Worm (Caenorhabditis elegans) whole organism, mixed stage, embryonic: ENCODE results near the gene rpb-6.

Experiments used
- M03D4.4 ChIP-seq: sonication (generic microtip); optimal IDR thresholded peaks from 2 replicates; lab custom pipeline; 2017; ENCODE audit warnings: mild to moderate bottlenecking, missing genetic modification characterization, missing compliant biosample characterization
- bed-3 ChIP-seq: fragments of 200-800 bp; sonication (Bioruptor generic); optimal IDR thresholded peaks from 3 replicates; lab custom pipeline; 2018; ENCODE audit warnings: mild to moderate bottlenecking, missing genetic modification characterization, moderate library complexity, missing compliant biosample characterization
- blmp-1 ChIP-seq: fragments of 150-350 bp; optimal IDR thresholded peaks from 2 replicates; lab custom pipeline; 2014; ENCODE audit warnings: missing biosample characterization, missing genetic modification characterization
- ceh-39 ChIP-seq: fragments of 150-350 bp; optimal IDR thresholded peaks from 2 replicates; lab custom pipeline; 2014; ENCODE audit warnings: missing biosample characterization, missing genetic modification characterization
- ceh-43 ChIP-seq: fragments of 200-800 bp; sonication (Bioruptor generic); optimal IDR thresholded peaks from 2 replicates; lab custom pipeline; 2018; ENCODE audit warnings: mild to moderate bottlenecking, missing genetic modification characterization, moderate library complexity, missing compliant biosample characterization
- ces-1 ChIP-seq: fragments of 150-350 bp; optimal IDR thresholded peaks from 2 replicates; lab custom pipeline; 2014; ENCODE audit warnings: missing biosample characterization, missing genetic modification reagents, missing genetic modification characterization
- cnd-1 ChIP-seq: fragments of 200-800 bp; sonication (Bioruptor generic); optimal IDR thresholded peaks from 2 replicates; lab custom pipeline; 2018; ENCODE audit warnings: mild to moderate bottlenecking, missing genetic modification characterization, missing compliant biosample characterization
- elt-3 ChIP-seq: fragments of 150-350 bp; optimal IDR thresholded peaks from 2 replicates; lab custom pipeline; 2014; ENCODE audit warnings: missing biosample characterization, missing genetic modification characterization
- flh-1 ChIP-seq: fragments of 200-800 bp; sonication (Bioruptor generic); optimal IDR thresholded peaks from 2 replicates; lab custom pipeline; 2018; ENCODE audit warnings: mild to moderate bottlenecking, missing genetic modification characterization, moderate library complexity, missing compliant biosample characterization
- ham-2 ChIP-seq: fragments of 200-800 bp; sonication (Bioruptor generic); optimal IDR thresholded peaks from 2 replicates; lab custom pipeline; 2018; ENCODE audit warnings: mild to moderate bottlenecking, missing genetic modification characterization, missing compliant biosample characterization
- hlh-1 ChIP-seq: fragments of 150-350 bp; optimal IDR thresholded peaks from 2 replicates; lab custom pipeline; 2014; ENCODE audit warnings: missing biosample characterization, missing genetic modification reagents, missing genetic modification characterization
- mab-5 ChIP-seq: fragments of 150-350 bp; optimal IDR thresholded peaks from 2 replicates; lab custom pipeline; 2014; ENCODE audit warnings: missing biosample characterization, missing genetic modification characterization
- mep-1 ChIP-seq: fragments of 150-350 bp; optimal IDR thresholded peaks from 2 replicates; lab custom pipeline; 2017; ENCODE audit warnings: missing biosample characterization, missing genetic modification reagents, missing genetic modification characterization, inconsistent platforms
- mls-2 ChIP-seq: sonication (generic microtip); optimal IDR thresholded peaks from 2 replicates; lab custom pipeline; 2016; ENCODE audit warnings: mild to moderate bottlenecking, missing genetic modification characterization, moderate library complexity, missing compliant biosample characterization
- nhr-12 ChIP-seq: fragments of 150-350 bp; optimal IDR thresholded peaks from 2 replicates; lab custom pipeline; 2014; ENCODE audit warnings: missing biosample characterization, missing genetic modification characterization
- nhr-2 ChIP-seq: fragments of 150-350 bp; optimal IDR thresholded peaks from 2 replicates; lab custom pipeline; 2014; ENCODE audit warnings: missing biosample characterization, missing genetic modification characterization
- nhr-28 ChIP-seq: fragments of 150-350 bp; optimal IDR thresholded peaks from 2 replicates; lab custom pipeline; 2014; ENCODE audit warnings: missing biosample characterization, missing genetic modification characterization
- nhr-76 ChIP-seq: sonication (generic microtip); optimal IDR thresholded peaks from 2 replicates; lab custom pipeline; 2017; ENCODE audit warnings: missing biosample characterization, missing genetic modification characterization
- pha-4 ChIP-seq: fragments of 150-350 bp; optimal IDR thresholded peaks from 2 replicates; lab custom pipeline; 2018; ENCODE audit warnings: missing biosample characterization, missing genetic modification reagents, missing genetic modification characterization
- sem-2 ChIP-seq: fragments of 200-800 bp; sonication (Bioruptor generic); optimal IDR thresholded peaks from 2 replicates; lab custom pipeline; 2018; ENCODE audit warnings: mild to moderate bottlenecking, missing genetic modification characterization, missing compliant biosample characterization
- snpc-4 ChIP-seq: fragments of 150-350 bp; optimal IDR thresholded peaks from 2 replicates; lab custom pipeline; 2014; ENCODE audit warnings: missing biosample characterization, missing genetic modification characterization
- tbx-8 ChIP-seq: fragments of 200-800 bp; sonication (Bioruptor generic); optimal IDR thresholded peaks from 2 replicates; lab custom pipeline; 2018; ENCODE audit warnings: mild to moderate bottlenecking, missing genetic modification characterization, moderate library complexity, missing compliant biosample characterization
- unc-39 ChIP-seq: fragments of 150-350 bp; optimal IDR thresholded peaks from 2 replicates; lab custom pipeline; 2014; ENCODE audit warnings: missing biosample characterization, missing genetic modification characterization
- unc-62 ChIP-seq: fragments of 150-350 bp; optimal IDR thresholded peaks from 2 replicates; lab custom pipeline; 2014; ENCODE audit warnings: missing biosample characterization, missing genetic modification reagents, missing genetic modification characterization
- zip-8 ChIP-seq: fragments of 150-350 bp; optimal IDR thresholded peaks from 2 replicates; lab custom pipeline; 2014; ENCODE audit warnings: missing biosample characterization, missing genetic modification characterization
- ztf-11 ChIP-seq: fragments of 150-350 bp; optimal IDR thresholded peaks from 2 replicates; lab custom pipeline; 2014; ENCODE audit warnings: missing biosample characterization, missing genetic modification characterization

rpb-6 gene

DNA sequence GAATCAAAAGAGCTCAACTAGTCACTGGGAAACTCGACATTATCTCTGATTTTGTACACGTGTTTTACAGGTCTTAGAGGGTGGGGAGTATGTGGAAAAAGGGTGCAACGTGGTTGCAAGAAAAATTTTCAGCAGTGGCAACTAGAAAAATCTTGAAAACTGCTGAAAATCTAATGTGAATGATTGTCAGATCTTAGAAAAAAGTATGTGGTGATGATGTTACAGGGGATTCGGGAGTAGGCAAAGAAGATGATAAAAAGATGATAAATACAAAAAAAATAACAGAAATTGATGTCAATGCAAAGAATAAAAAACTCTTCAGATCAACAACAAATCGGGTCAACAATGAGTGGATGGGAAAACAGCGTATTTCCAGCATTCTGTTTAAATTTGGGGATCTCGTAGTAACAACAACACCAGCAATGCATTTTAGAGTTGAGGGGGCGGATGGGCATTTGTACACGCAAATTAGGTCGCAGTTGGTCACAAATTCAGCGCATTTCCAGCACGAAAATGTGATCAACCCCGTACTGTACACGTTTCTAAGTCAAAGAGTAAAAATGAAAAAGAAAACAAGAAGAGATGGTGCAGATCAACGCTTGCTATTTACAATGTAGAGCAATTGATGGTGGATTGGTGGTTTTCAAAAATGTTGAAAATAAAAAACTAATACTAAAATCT lies 35.6 kb upstream of the rpb-6 start:
- TF ChIP-seq nhr-76 (tag; lab: Kevin White, UChicago): no peak
- no peak for TF ChIP-seq blmp-1 (tag; lab: Kevin White, UChicago)
- TF ChIP-seq tbx-8 (GFP tag; lab: Kevin White, UChicago): no peak
- TF ChIP-seq mls-2 (tag; lab: Kevin White, UChicago): no peak
- no peak for TF ChIP-seq nhr-28 (tag; lab: Kevin White, UChicago)
- no peak for TF ChIP-seq unc-39
- TF ChIP-seq mep-1 (tag; lab: Kevin White, UChicago): no peak
- TF ChIP-seq bed-3: no peak
- no peak for TF ChIP-seq M03D4.4 (tag; lab: Kevin White, UChicago)
- no peak for TF ChIP-seq ceh-43 (GFP tag; lab: Kevin White, UChicago)
- TF ChIP-seq ces-1 (GFP tag; lab: Kevin White, UChicago): no peak
- TF ChIP-seq nhr-12 (tag; lab: Kevin White, UChicago): no peak
- TF ChIP-seq ceh-39 (tag; lab: Kevin White, UChicago): no peak
- TF ChIP-seq zip-8 (tag; lab: Kevin White, UChicago): no peak
- no peak for TF ChIP-seq snpc-4
- no peak for TF ChIP-seq elt-3 (tag; lab: Kevin White, UChicago)
- TF ChIP-seq mab-5 (tag; lab: Kevin White, UChicago): no peak

DNA sequence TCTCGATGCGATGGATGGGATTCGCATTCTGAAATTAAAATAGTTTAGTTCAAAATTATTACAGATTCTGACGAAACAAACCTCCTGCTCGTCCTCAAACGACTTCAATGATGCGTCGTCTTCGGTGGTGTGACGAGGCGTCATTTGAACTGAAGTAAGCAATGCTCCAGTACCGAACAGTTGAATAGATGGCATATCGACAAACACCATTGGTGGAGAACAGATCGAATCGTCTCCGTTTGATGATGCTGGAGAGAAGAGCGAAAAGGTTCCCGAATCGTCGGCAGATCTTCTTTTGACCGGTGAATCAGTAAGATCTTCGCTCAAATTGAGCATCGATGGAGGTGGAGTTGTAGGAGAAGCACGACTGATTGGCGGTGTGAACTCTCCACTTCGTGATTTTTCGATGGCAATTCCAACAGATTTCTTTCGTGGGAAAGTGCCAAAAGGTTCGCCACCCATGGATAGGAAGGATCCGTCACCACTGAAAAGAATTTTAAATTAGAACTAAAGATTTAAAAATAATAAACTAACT lies 34.7 kb upstream of the rpb-6 start:
- TF ChIP-seq nhr-12 (tag; lab: Kevin White, UChicago) (no peak), mab-5 (tag; lab: Kevin White, UChicago) (no peak)

DNA sequence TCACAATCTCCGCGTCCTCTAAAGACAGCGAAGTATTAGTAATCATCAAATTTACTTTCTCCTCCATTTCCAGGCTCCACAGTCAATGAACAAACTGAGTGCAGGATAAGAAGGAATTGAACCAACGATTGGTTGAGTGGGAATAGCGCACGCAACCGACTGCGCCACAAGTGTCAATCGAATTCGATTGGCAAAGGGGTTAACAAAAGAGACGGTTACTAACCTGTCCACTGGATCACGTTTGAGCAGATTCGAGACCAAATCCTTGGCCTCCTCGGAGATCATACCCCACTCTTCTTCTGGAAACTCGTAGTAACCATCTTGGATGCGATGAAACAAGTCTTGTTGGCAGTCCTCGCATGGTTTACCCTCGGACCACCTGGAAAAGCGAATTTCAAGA lies 34.0 kb upstream of the rpb-6 start:
- no peak for TF ChIP-seq nhr-2 (tag; lab: Kevin White, UChicago)
- TF ChIP-seq mep-1 (tag; lab: Kevin White, UChicago): no peak
- no peak for TF ChIP-seq bed-3
- TF ChIP-seq flh-1: no peak
- TF ChIP-seq elt-3 (tag; lab: Kevin White, UChicago): no peak
- TF ChIP-seq sem-2 (GFP tag; lab: Kevin White, UChicago): peak; percentile 17
- TF ChIP-seq cnd-1 (tag; lab: Kevin White, UChicago): no peak
- TF ChIP-seq tbx-8 (GFP tag; lab: Kevin White, UChicago): peak; percentile 10
- TF ChIP-seq nhr-12 (tag; lab: Kevin White, UChicago): no peak

DNA sequence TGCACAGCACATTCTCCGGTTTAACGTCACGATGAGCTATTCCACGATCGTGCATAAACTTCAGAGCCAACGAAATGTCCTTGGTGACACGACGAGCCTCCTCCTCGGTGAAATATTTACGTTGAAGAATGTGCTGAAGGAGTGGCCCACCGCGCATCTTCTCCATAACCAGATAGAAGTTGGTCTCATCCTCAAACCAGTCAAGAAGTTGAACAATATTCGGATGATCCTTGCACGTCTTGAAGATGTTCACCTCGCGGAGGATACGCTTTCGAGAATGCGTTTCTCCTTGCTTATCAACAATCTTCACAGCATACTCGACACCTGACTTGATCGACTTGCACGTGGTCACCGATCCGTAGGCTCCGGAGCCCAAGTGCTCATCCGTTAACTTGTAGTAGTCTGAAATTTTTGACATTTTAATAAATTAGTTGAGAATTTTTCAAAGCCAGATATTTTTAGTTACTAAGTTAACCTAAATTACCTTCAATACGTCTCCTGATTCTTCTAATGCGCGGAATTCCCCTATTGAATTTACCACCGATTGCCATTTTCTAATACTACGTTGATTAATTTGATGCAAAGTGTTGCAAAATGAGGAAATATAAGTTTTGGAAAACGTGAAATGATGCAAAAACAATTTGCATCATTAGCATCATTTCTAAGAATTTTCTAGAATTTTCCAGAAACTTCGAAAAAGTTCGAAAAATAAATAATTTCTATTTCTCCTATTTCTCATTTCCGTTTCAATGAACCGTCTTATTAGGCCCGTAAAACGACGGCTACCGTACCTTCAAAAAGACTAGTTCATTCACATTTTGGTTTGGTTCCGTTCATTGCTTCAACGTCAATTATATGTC lies 33.0 kb upstream of the rpb-6 start:
- TF ChIP-seq unc-62 (GFP tag; lab: Kevin White, UChicago) (no peak), mab-5 (tag; lab: Kevin White, UChicago) (no peak), cnd-1 (tag; lab: Kevin White, UChicago) (no peak), mep-1 (tag; lab: Kevin White, UChicago) (no peak)

DNA sequence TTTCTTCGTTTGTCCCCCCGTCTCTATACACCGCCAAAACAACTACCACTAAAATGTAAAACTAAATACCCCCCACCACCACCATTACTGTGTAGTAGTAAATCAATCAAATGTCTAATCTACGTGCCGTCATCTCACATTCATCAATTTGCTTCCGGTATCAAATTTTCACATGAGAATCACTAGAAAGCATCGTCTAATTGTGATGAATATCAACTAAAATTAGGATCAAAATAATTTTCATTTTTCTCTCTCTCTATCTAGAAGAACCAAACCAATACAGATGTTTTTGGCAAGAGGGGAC lies 32.4 kb upstream of the rpb-6 start:
- TF ChIP-seq ham-2: no peak
- peak; percentile 76 for TF ChIP-seq unc-62 (GFP tag; lab: Kevin White, UChicago)

DNA sequence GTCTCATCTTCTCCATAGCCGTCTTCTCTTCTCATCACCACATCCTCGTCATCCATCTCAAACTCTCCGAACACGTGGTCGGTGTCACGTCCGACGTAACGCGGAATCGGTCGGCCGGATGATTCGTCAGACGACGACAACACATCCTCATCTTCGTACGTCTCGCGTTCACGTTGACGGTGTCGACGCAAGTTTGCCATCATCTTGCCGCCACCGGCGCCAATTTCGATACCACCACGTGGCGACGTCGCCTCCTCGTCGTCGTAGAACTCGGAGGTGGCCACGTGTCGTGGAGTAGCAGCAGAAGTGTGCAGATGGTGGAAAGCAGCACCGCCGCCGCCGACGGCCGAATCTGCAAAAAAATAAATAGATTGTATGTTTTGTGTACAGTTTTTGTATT lies 31.9 kb upstream of the rpb-6 start:
- TF ChIP-seq nhr-28 (tag; lab: Kevin White, UChicago) (no peak), ztf-11 (tag; lab: Kevin White, UChicago) (no peak), tbx-8 (GFP tag; lab: Kevin White, UChicago) (no peak), sem-2 (GFP tag; lab: Kevin White, UChicago) (no peak), hlh-1 (tag; lab: Kevin White, UChicago) (no peak), pha-4 (tag; lab: Kevin White, UChicago) (no peak), bed-3 (no peak), unc-39 (no peak)
